Fruit fly (Drosophila melanogaster) whole organism, prepupa: ENCODE data around the gene Marcal1.
A peak's percentile ranks its signal among the peaks of the same experiment; 100 is the strongest.

Experiments
- Blimp-1 ChIP-seq: fragments of 200-800 bp; sonication (Bioruptor generic); optimal IDR thresholded peaks from 3 replicates; lab custom pipeline; 2017; ENCODE audit warnings: missing biosample characterization, missing genetic modification characterization, mild to moderate bottlenecking, moderate library complexity, missing genetic modification reagents
- CG10631 ChIP-seq: fragments of 200-800 bp; sonication (Bioruptor generic); optimal IDR thresholded peaks from 2 replicates; lab custom pipeline; 2016; ENCODE audit warnings: missing biosample characterization, missing genetic modification characterization
- CG11762 ChIP-seq: fragments of 200-800 bp; sonication (Bioruptor generic); optimal IDR thresholded peaks from 3 replicates; lab custom pipeline; 2016; ENCODE audit warnings: missing biosample characterization, missing genetic modification characterization; ENCODE audit not compliant: insufficient read depth
- CG1621 ChIP-seq: fragments of 200-800 bp; sonication (Bioruptor generic); optimal IDR thresholded peaks from 3 replicates; lab custom pipeline; 2018; ENCODE audit warnings: missing biosample characterization, mild to moderate bottlenecking, missing genetic modification characterization
- CG16779 ChIP-seq: fragments of 200-800 bp; sonication (Bioruptor generic); optimal IDR thresholded peaks from 3 replicates; lab custom pipeline; 2017; ENCODE audit warnings: missing biosample characterization, mild to moderate bottlenecking, missing genetic modification characterization
- CG3032 ChIP-seq: fragments of 200-800 bp; optimal IDR thresholded peaks from 2 replicates; lab custom pipeline; 2019; ENCODE audit warnings: missing biosample characterization, mild to moderate bottlenecking, missing genetic modification characterization, moderate library complexity
- CG31627 ChIP-seq: fragments of 200-800 bp; sonication (Bioruptor generic); optimal IDR thresholded peaks from 3 replicates; lab custom pipeline; 2016; ENCODE audit warnings: missing biosample characterization, missing genetic modification characterization
- CG6163 ChIP-seq: fragments of 200-800 bp; sonication (Bioruptor generic); IDR thresholded peaks from 3 replicates; pipeline ENCODE4 v1.3.6; 2022; ENCODE audit warnings: missing biosample characterization, missing genetic modification characterization
- CG6276 ChIP-seq: fragments of 200-800 bp; sonication (Bioruptor generic); optimal IDR thresholded peaks from 2 replicates; lab custom pipeline; 2017; ENCODE audit warnings: missing biosample characterization, mild to moderate bottlenecking, missing genetic modification characterization
- CG6808 ChIP-seq: fragments of 200-800 bp; sonication (Bioruptor generic); optimal IDR thresholded peaks from 3 replicates; lab custom pipeline; 2017; ENCODE audit warnings: missing biosample characterization, missing genetic modification characterization, mild to moderate bottlenecking, moderate library complexity, missing genetic modification reagents
- CG7368 ChIP-seq: fragments of 200-800 bp; sonication (Bioruptor generic); optimal IDR thresholded peaks from 3 replicates; lab custom pipeline; 2016; ENCODE audit warnings: missing biosample characterization, missing genetic modification characterization
- CG8119 ChIP-seq: fragments of 200-800 bp; sonication (Bioruptor generic); IDR thresholded peaks from 3 replicates; pipeline ENCODE4 v1.3.6; 2022; ENCODE audit warnings: missing biosample characterization, missing genetic modification characterization
- CG8319 ChIP-seq: fragments of 200-800 bp; sonication (Bioruptor generic); optimal IDR thresholded peaks from 3 replicates; lab custom pipeline; 2016; ENCODE audit warnings: missing biosample characterization, missing genetic modification characterization
- CG9139 ChIP-seq: fragments of 200-800 bp; sonication (Bioruptor generic); optimal IDR thresholded peaks from 3 replicates; lab custom pipeline; 2017; ENCODE audit warnings: missing biosample characterization, mild to moderate bottlenecking, missing genetic modification characterization
- Eip93F ChIP-seq: fragments of 200-800 bp; sonication (Bioruptor generic); optimal IDR thresholded peaks from 2 replicates; lab custom pipeline; 2016; ENCODE audit warnings: missing biosample characterization, mild to moderate bottlenecking, missing genetic modification characterization
- Ets21C ChIP-seq: fragments of 200-800 bp; sonication (Bioruptor generic); optimal IDR thresholded peaks from 3 replicates; lab custom pipeline; 2016; ENCODE audit warnings: missing biosample characterization, missing genetic modification characterization
- Ets96B ChIP-seq: fragments of 200-800 bp; optimal IDR thresholded peaks from 2 replicates; lab custom pipeline; 2019; ENCODE audit warnings: missing biosample characterization, mild to moderate bottlenecking, missing genetic modification characterization, moderate library complexity
- Hr39 ChIP-seq: fragments of 200-800 bp; sonication (Bioruptor generic); optimal IDR thresholded peaks from 2 replicates; lab custom pipeline; 2016; ENCODE audit warnings: missing biosample characterization, missing genetic modification characterization
- Hr4 ChIP-seq: fragments of 200-800 bp; sonication (Bioruptor generic); optimal IDR thresholded peaks from 3 replicates; lab custom pipeline; 2016; ENCODE audit warnings: missing biosample characterization, missing genetic modification characterization
- Lpt ChIP-seq: fragments of 200-800 bp; sonication (Bioruptor generic); optimal IDR thresholded peaks from 3 replicates; lab custom pipeline; 2016; ENCODE audit warnings: missing biosample characterization, missing genetic modification characterization
- Met ChIP-seq: fragments of 200-800 bp; sonication (Bioruptor generic); optimal IDR thresholded peaks from 3 replicates; lab custom pipeline; 2016; ENCODE audit warnings: missing biosample characterization, missing genetic modification characterization
- OdsH ChIP-seq: fragments of 200-800 bp; sonication (Bioruptor generic); optimal IDR thresholded peaks from 3 replicates; lab custom pipeline; 2016; ENCODE audit warnings: missing biosample characterization, missing genetic modification characterization
- Sox102F ChIP-seq: fragments of 200-800 bp; sonication (Bioruptor generic); optimal IDR thresholded peaks from 2 replicates; lab custom pipeline; 2016; ENCODE audit warnings: missing biosample characterization, mild to moderate bottlenecking, missing genetic modification characterization
- Sox14 ChIP-seq: fragments of 200-800 bp; sonication (Bioruptor generic); optimal IDR thresholded peaks from 3 replicates; lab custom pipeline; 2016; ENCODE audit warnings: missing biosample characterization, missing genetic modification characterization
- achi ChIP-seq: fragments of 200-800 bp; sonication (Bioruptor generic); optimal IDR thresholded peaks from 3 replicates; lab custom pipeline; 2016; ENCODE audit warnings: missing biosample characterization, missing genetic modification characterization
- acj6 ChIP-seq: fragments of 200-800 bp; sonication (Bioruptor generic); optimal IDR thresholded peaks from 3 replicates; lab custom pipeline; 2016; ENCODE audit warnings: missing biosample characterization, missing genetic modification characterization
- fd59A ChIP-seq: fragments of 200-800 bp; sonication (Bioruptor generic); optimal IDR thresholded peaks from 2 replicates; lab custom pipeline; 2017; ENCODE audit warnings: missing biosample characterization, mild to moderate bottlenecking, missing genetic modification characterization, missing genetic modification reagents
- fkh ChIP-seq: fragments of 200-800 bp; sonication (Bioruptor generic); optimal IDR thresholded peaks from 3 replicates; lab custom pipeline; 2017; ENCODE audit warnings: missing biosample characterization, mild to moderate bottlenecking, missing genetic modification characterization, moderate library complexity
- net ChIP-seq: fragments of 200-800 bp; sonication (Bioruptor generic); optimal IDR thresholded peaks from 3 replicates; lab custom pipeline; 2016; ENCODE audit warnings: missing biosample characterization, missing genetic modification characterization
- salr ChIP-seq, 2 experiments: fragments of 200-800 bp; sonication (Bioruptor generic); optimal IDR thresholded peaks; 3 replicates each; lab custom pipeline; 2016 to 2018; ENCODE audit warnings: missing biosample characterization in 2 of 2, missing genetic modification characterization in 2 of 2, mild to moderate bottlenecking in 1 of 2
- ss ChIP-seq, 2 experiments: fragments of 200-800 bp; sonication (Bioruptor generic); optimal IDR thresholded peaks; 2 replicates in 1 of 2; 3 replicates in 1 of 2; lab custom pipeline; 2017 to 2018; ENCODE audit warnings: mild to moderate bottlenecking in 2 of 2, missing biosample characterization in 2 of 2, missing genetic modification characterization in 2 of 2, moderate library complexity in 1 of 2
- topi ChIP-seq: fragments of 200-800 bp; sonication (Bioruptor generic); optimal IDR thresholded peaks from 3 replicates; lab custom pipeline; 2016; ENCODE audit warnings: missing biosample characterization, missing genetic modification characterization

Gene Marcal1

dm6 chr2L:4945300-4945699, 10.0 kb upstream of the Marcal1 start, which contains the start of the genes mRpL24 and betaggt-I (continued):
- peak; percentile 89 to 94 for TF ChIP-seq ss (GFP tag; optimal IDR thresholded peaks at IDR 0.05; lab: Kevin White, UChicago)
- TF ChIP-seq Lpt (GFP tag; lab: Kevin White, UChicago): peak; percentile 94
- peak; percentile 87 for TF ChIP-seq Blimp-1
- TF ChIP-seq fd59A (GFP tag; lab: Kevin White, UChicago): peak; percentile 91
- TF ChIP-seq Ets96B (tag; lab: Kevin White, UChicago): peak; percentile 98
- peak; percentile 98 for TF ChIP-seq CG6163 (GFP tag; lab: Robert Waterston, UW)
- TF ChIP-seq Eip93F (GFP tag; lab: Kevin White, UChicago): peak; percentile 81
- peak; percentile 96 for TF ChIP-seq net (GFP tag; lab: Kevin White, UChicago)
- peak; percentile 90 for TF ChIP-seq CG16779 (tag; lab: Kevin White, UChicago)
- TF ChIP-seq CG6808: peak; percentile 90
- TF ChIP-seq topi (GFP tag; lab: Kevin White, UChicago): peak; percentile 96
- TF ChIP-seq Sox14: peak; percentile 96
- TF ChIP-seq Hr39 (GFP tag; lab: Kevin White, UChicago): peak; percentile 90
- TF ChIP-seq achi (GFP tag; lab: Kevin White, UChicago): peak; percentile 95
- TF ChIP-seq CG3032 (tag; lab: Kevin White, UChicago): peak; percentile 99
- peak; percentile 95 for TF ChIP-seq Met (GFP tag; lab: Kevin White, UChicago)
- peak; percentile 89 for TF ChIP-seq CG8319 (GFP tag; lab: Kevin White, UChicago)
- peak; percentile 90 for TF ChIP-seq Ets21C (GFP tag; lab: Kevin White, UChicago)
- TF ChIP-seq acj6 (GFP tag; lab: Kevin White, UChicago): peak; percentile 97
- TF ChIP-seq, all 60 proteins: peak for 59

DNA sequence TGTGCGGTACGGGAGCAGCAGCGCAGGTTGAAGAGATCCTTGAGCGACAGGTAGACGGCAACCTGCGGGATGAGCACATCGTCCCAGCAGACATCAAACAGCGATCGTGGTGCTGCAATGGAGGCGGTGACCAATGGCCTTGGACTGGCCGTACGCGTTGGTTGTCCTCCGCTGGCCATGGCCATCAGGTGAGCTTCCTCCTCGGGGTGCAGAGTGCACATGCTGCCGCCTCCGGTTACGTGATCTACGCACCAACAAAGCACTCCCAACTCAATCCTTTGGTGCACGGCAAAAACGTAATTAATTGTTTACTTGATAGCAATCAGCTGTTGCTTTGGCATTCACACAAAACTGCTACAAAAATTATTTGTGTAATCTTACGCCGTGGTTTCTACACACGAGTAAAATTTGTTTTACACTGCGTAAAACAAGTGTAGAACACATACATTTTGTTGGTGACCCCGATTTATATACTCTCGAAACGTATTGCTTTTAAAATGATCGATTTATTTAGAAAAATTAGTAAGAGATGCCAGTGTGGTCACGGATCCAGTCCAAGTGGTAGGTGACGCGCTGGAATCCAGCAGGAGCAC, 5.8 kb upstream of the Marcal1 start, which contains the start of gene jet:
jet (minus strand) TSS at position 332 of the 593 bp plus-strand sequence.
- TF ChIP-seq fkh (peak; percentile 63), CG8319 (GFP tag; lab: Kevin White, UChicago) (peak; percentile 91), CG16779 (tag; lab: Kevin White, UChicago) (no peak)

DNA sequence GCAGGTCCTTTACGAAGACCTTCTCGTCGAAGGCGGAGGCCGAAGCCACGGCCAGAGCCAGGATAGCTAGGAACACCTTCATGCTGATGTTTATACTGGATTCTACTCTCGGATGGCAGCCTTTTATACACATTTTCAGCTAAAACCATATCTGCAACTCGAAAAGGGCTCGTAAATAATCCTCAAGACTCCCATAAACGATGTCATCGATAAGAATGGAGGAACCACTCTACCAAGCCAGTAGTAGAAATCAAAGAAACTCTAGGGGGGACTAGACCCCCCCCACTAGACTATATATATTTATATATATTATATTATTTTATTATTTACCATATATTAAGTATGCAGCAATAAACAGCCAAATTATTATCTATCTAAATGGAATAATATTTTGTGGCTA, 4.6 kb upstream of the Marcal1 start, which contains the start of gene Jon25Biii:
Jon25Biii (minus strand) TSS at position 101 of the 400 bp plus-strand sequence.
- TF ChIP-seq Eip93F (GFP tag; lab: Kevin White, UChicago) (no peak), Sox102F (GFP tag; lab: Kevin White, UChicago) (no peak), fkh (no peak), achi (GFP tag; lab: Kevin White, UChicago) (no peak)

dm6 chr2L:4953086-4953570, 2.2 kb upstream of the Marcal1 start, which contains the start of gene Jon25Bii:
TSS of gene Jon25Bii (minus strand) at chr2L:4953136.
- TF ChIP-seq CG3032 (tag; lab: Kevin White, UChicago): no peak
- no peak for TF ChIP-seq OdsH (GFP tag; lab: Kevin White, UChicago)
- TF ChIP-seq CG16779 (tag; lab: Kevin White, UChicago): no peak
- no peak for TF ChIP-seq topi (GFP tag; lab: Kevin White, UChicago)
- TF ChIP-seq CG1621 (tag; lab: Kevin White, UChicago): no peak
- TF ChIP-seq ss (GFP tag; optimal IDR thresholded peaks at IDR 0.05; lab: Kevin White, UChicago): no peak
- TF ChIP-seq CG7368 (GFP tag; lab: Kevin White, UChicago): no peak
- TF ChIP-seq fd59A (GFP tag; lab: Kevin White, UChicago): no peak
- TF ChIP-seq CG8319 (GFP tag; lab: Kevin White, UChicago): no peak
- no peak for TF ChIP-seq CG10631 (GFP tag; lab: Kevin White, UChicago)
- TF ChIP-seq CG9139 (GFP tag; lab: Kevin White, UChicago): no peak
- TF ChIP-seq Hr4 (GFP tag; lab: Kevin White, UChicago): no peak
- TF ChIP-seq CG8119 (GFP tag; lab: Robert Waterston, UW): no peak
- no peak for TF ChIP-seq acj6 (GFP tag; lab: Kevin White, UChicago)
- no peak for TF ChIP-seq Met (GFP tag; lab: Kevin White, UChicago)
- no peak for TF ChIP-seq CG11762
- TF ChIP-seq CG31627 (GFP tag; lab: Kevin White, UChicago): no peak
- TF ChIP-seq salr (GFP tag; optimal IDR thresholded peaks at IDR 0.05; lab: Kevin White, UChicago): no peak
- TF ChIP-seq CG6276 (GFP tag; lab: Kevin White, UChicago): no peak
- TF ChIP-seq achi (GFP tag; lab: Kevin White, UChicago): no peak
